Fruit fly (Drosophila melanogaster) whole organism, embryonic: ENCODE results near the gene Jhbp1.

ENCODE experiments used
- Bteb2 ChIP-seq: fragments of 200-800 bp; sonication (Bioruptor generic); optimal IDR thresholded peaks from 2 replicates; lab custom pipeline; 2016; ENCODE audit warnings: missing biosample characterization, missing genetic modification characterization
- CG10147 ChIP-seq: fragments of 200-800 bp; sonication (Bioruptor generic); optimal IDR thresholded peaks from 2 replicates; lab custom pipeline; 2019; ENCODE audit warnings: missing biosample characterization, mild to moderate bottlenecking, missing genetic modification characterization, moderate library complexity
- CG10979 ChIP-seq: fragments of 200-800 bp; sonication (Bioruptor generic); optimal IDR thresholded peaks from 2 replicates; lab custom pipeline; 2018; ENCODE audit warnings: missing biosample characterization, mild to moderate bottlenecking, missing genetic modification characterization, moderate library complexity
- CG11456 ChIP-seq: fragments of 200-800 bp; sonication (Bioruptor generic); IDR thresholded peaks from 3 replicates; pipeline ENCODE4 v1.3.6; 2022; ENCODE audit warnings: missing biosample characterization, missing genetic modification characterization
- CG11695 ChIP-seq: fragments of 200-800 bp; sonication (Bioruptor generic); IDR thresholded peaks from 3 replicates; pipeline ENCODE4 v1.3.6; 2022; ENCODE audit warnings: missing biosample characterization, missing genetic modification characterization
- CG11696 ChIP-seq: fragments of 200-800 bp; sonication (Bioruptor generic); IDR thresholded peaks from 2 replicates; pipeline ENCODE4 v1.3.6; 2022; ENCODE audit warnings: missing biosample characterization, missing genetic modification characterization
- CG12299 ChIP-seq: fragments of 200-800 bp; sonication (Bioruptor generic); optimal IDR thresholded peaks from 2 replicates; lab custom pipeline; 2018; ENCODE audit warnings: missing biosample characterization, mild to moderate bottlenecking, missing genetic modification characterization
- CG2116 ChIP-seq: fragments of 200-800 bp; sonication (Bioruptor generic); optimal IDR thresholded peaks from 3 replicates; lab custom pipeline; 2018; ENCODE audit warnings: missing biosample characterization, mild to moderate bottlenecking, missing genetic modification characterization
- CG2199 ChIP-seq: fragments of 200-800 bp; sonication (Bioruptor generic); IDR thresholded peaks from 3 replicates; pipeline ENCODE4 v1.3.6; 2022; ENCODE audit warnings: missing biosample characterization, missing genetic modification characterization
- CG30020 ChIP-seq: fragments of 200-800 bp; optimal IDR thresholded peaks from 2 replicates; lab custom pipeline; 2019; ENCODE audit warnings: missing biosample characterization, mild to moderate bottlenecking, missing genetic modification characterization, moderate library complexity
- CG31365 ChIP-seq: fragments of 200-800 bp; sonication (Bioruptor generic); optimal IDR thresholded peaks from 2 replicates; lab custom pipeline; 2018; ENCODE audit warnings: missing biosample characterization, mild to moderate bottlenecking, missing genetic modification characterization
- CG6683 ChIP-seq: fragments of 200-800 bp; sonication (Bioruptor generic); optimal IDR thresholded peaks from 2 replicates; lab custom pipeline; 2017; ENCODE audit warnings: missing biosample characterization, mild to moderate bottlenecking, missing genetic modification characterization, missing genetic modification reagents
- CG7963 ChIP-seq: fragments of 200-800 bp; sonication (Bioruptor generic); IDR thresholded peaks from 3 replicates; pipeline ENCODE4 v1.3.6; 2022; ENCODE audit warnings: missing biosample characterization, missing genetic modification characterization; ENCODE audit not compliant: partially characterized antibody
- CG8359 ChIP-seq: fragments of 200-800 bp; sonication (Bioruptor generic); optimal IDR thresholded peaks from 2 replicates; lab custom pipeline; 2017; ENCODE audit warnings: missing biosample characterization, mild to moderate bottlenecking, missing genetic modification characterization, borderline replicate concordance
- CTCF ChIP-seq: fragments of 200-800 bp; sonication (Bioruptor generic); optimal IDR thresholded peaks from 2 replicates; lab custom pipeline; 2017; ENCODE audit warnings: missing biosample characterization, mild to moderate bottlenecking, missing genetic modification characterization, moderate library complexity
- Dip2 ChIP-seq: fragments of 200-800 bp; sonication (Bioruptor generic); IDR thresholded peaks from 2 replicates; pipeline ENCODE4 v1.3.6; 2022; ENCODE audit warnings: missing biosample characterization, missing genetic modification characterization
- Drgx ChIP-seq: fragments of 200-800 bp; sonication (Bioruptor generic); IDR thresholded peaks from 2 replicates; pipeline ENCODE4 v1.3.6; 2022; ENCODE audit warnings: missing biosample characterization, missing genetic modification characterization
- Elba2 ChIP-seq: fragments of 200-800 bp; sonication (Bioruptor generic); optimal IDR thresholded peaks from 3 replicates; lab custom pipeline; 2016; ENCODE audit warnings: missing biosample characterization, missing genetic modification characterization
- Ets65A ChIP-seq: fragments of 200-800 bp; sonication (Bioruptor generic); peaks from one replicate; lab custom pipeline; 2016; ENCODE audit warnings: missing biosample characterization, missing genetic modification characterization
- HLH4C ChIP-seq: fragments of 200-800 bp; sonication (Bioruptor generic); IDR thresholded peaks from 3 replicates; pipeline ENCODE4 v1.3.6; 2022; ENCODE audit warnings: missing biosample characterization, missing genetic modification characterization; ENCODE audit not compliant: partially characterized antibody
- Lhr ChIP-seq: fragments of 200-800 bp; sonication (Bioruptor generic); optimal IDR thresholded peaks from 3 replicates; lab custom pipeline; 2017; ENCODE audit warnings: mild to moderate bottlenecking, missing biosample characterization, missing genetic modification reagents, missing genetic modification characterization
- Med ChIP-seq: fragments of 200-800 bp; sonication (Bioruptor generic); peaks from one replicate; lab custom pipeline; 2016; ENCODE audit warnings: missing biosample characterization, missing genetic modification characterization, mild to moderate bottlenecking, inconsistent platforms, moderate library complexity
- NFAT ChIP-seq: fragments of 200-800 bp; sonication (Bioruptor generic); IDR thresholded peaks from 2 replicates; pipeline ENCODE4 v1.3.6; 2022; ENCODE audit warnings: missing biosample characterization, missing genetic modification characterization
- Nf-YA ChIP-seq: fragments of 200-800 bp; sonication (Bioruptor generic); IDR thresholded peaks from 2 replicates; pipeline ENCODE4 v1.3.6; 2022; ENCODE audit warnings: missing biosample characterization, missing genetic modification characterization
- Nf-YC ChIP-seq: fragments of 200-800 bp; optimal IDR thresholded peaks from 3 replicates; lab custom pipeline; 2019; ENCODE audit warnings: missing biosample characterization, mild to moderate bottlenecking, missing genetic modification characterization, moderate library complexity
- Rfx ChIP-seq: fragments of 200-800 bp; sonication (Bioruptor generic); IDR thresholded peaks from 2 replicates; pipeline ENCODE4 v1.3.6; 2022; ENCODE audit warnings: missing biosample characterization, missing genetic modification characterization
- Six4 ChIP-seq: fragments of 200-800 bp; sonication (Bioruptor generic); optimal IDR thresholded peaks from 2 replicates; lab custom pipeline; 2016; ENCODE audit warnings: missing biosample characterization, missing genetic modification characterization
- Sox100B ChIP-seq: fragments of 200-800 bp; sonication (Bioruptor generic); optimal IDR thresholded peaks from 3 replicates; lab custom pipeline; 2018; ENCODE audit warnings: missing biosample characterization, mild to moderate bottlenecking, missing genetic modification characterization
- abd-A ChIP-seq: fragments of 200-800 bp; sonication (Bioruptor generic); optimal IDR thresholded peaks from 3 replicates; lab custom pipeline; 2019; ENCODE audit warnings: missing biosample characterization, mild to moderate bottlenecking, missing genetic modification characterization, moderate library complexity
- crol ChIP-seq: fragments of 200-800 bp; sonication (Bioruptor generic); IDR thresholded peaks from 2 replicates; pipeline ENCODE4 v1.3.6; 2022; ENCODE audit warnings: missing biosample characterization, missing genetic modification characterization
- dmrt11E ChIP-seq: fragments of 200-800 bp; sonication (Bioruptor generic); optimal IDR thresholded peaks from 3 replicates; lab custom pipeline; 2018; ENCODE audit warnings: missing biosample characterization, mild to moderate bottlenecking, missing genetic modification characterization, moderate library complexity
- fu2 ChIP-seq: fragments of 200-800 bp; sonication (Bioruptor generic); optimal IDR thresholded peaks from 2 replicates; lab custom pipeline; 2016; ENCODE audit warnings: missing biosample characterization, missing genetic modification characterization
- gro ChIP-seq: fragments of 200-800 bp; sonication (Bioruptor generic); optimal IDR thresholded peaks from 2 replicates; lab custom pipeline; 2016; ENCODE audit warnings: missing biosample characterization, missing genetic modification characterization
- hkb ChIP-seq, 2 experiments: fragments of 200-800 bp in 1 of 2; fragments of >200 bp in 1 of 2; sonication (Bioruptor generic) in 1 of 2; IDR thresholded peaks in 1 of 2; optimal IDR thresholded peaks in 1 of 2; 2 replicates each; pipeline versions ENCODE4 v1.3.6 to Lab custom; 2017 to 2022; ENCODE audit warnings: missing biosample characterization in 1 of 2, missing genetic modification characterization in 1 of 2
- insv ChIP-seq, 2 experiments: fragments of 200-800 bp; sonication (Bioruptor generic); optimal IDR thresholded peaks; 3 replicates each; lab custom pipeline; 2016 to 2018; ENCODE audit warnings: missing biosample characterization in 2 of 2, missing genetic modification characterization in 2 of 2
- kay ChIP-seq: fragments of 200-800 bp; sonication (Bioruptor generic); optimal IDR thresholded peaks from 2 replicates; lab custom pipeline; 2016; ENCODE audit warnings: missing biosample characterization, missing genetic modification characterization
- lilli ChIP-seq: fragments of 200-800 bp; sonication (Bioruptor generic); optimal IDR thresholded peaks from 3 replicates; lab custom pipeline; 2016; ENCODE audit warnings: missing biosample characterization, missing genetic modification characterization
- nmo ChIP-seq: fragments of 200-800 bp; sonication (Bioruptor generic); optimal IDR thresholded peaks from 2 replicates; lab custom pipeline; 2018; ENCODE audit warnings: missing biosample characterization, mild to moderate bottlenecking, missing genetic modification characterization, moderate library complexity
- oc ChIP-seq: fragments of 200-800 bp; sonication (Bioruptor generic); optimal IDR thresholded peaks from 2 replicates; lab custom pipeline; 2018; ENCODE audit warnings: missing biosample characterization, mild to moderate bottlenecking, missing genetic modification characterization, moderate library complexity
- p53 ChIP-seq: fragments of 200-800 bp; sonication (Bioruptor generic); optimal IDR thresholded peaks from 2 replicates; lab custom pipeline; 2016; ENCODE audit warnings: missing biosample characterization, missing genetic modification characterization
- pho ChIP-seq: fragments of 200-800 bp; sonication (Bioruptor generic); optimal IDR thresholded peaks from 2 replicates; lab custom pipeline; 2016; ENCODE audit warnings: missing biosample characterization, missing genetic modification characterization
- pita ChIP-seq: fragments of 200-800 bp; sonication (Bioruptor generic); optimal IDR thresholded peaks from 2 replicates; lab custom pipeline; 2017; ENCODE audit warnings: missing biosample characterization, mild to moderate bottlenecking, missing genetic modification characterization
- sd ChIP-seq: fragments of 200-800 bp; sonication (Bioruptor generic); optimal IDR thresholded peaks from 3 replicates; lab custom pipeline; 2018; ENCODE audit warnings: missing biosample characterization, mild to moderate bottlenecking, missing genetic modification characterization, moderate library complexity
- sens ChIP-seq: fragments of 200-800 bp; sonication (Bioruptor generic); peaks from one replicate; lab custom pipeline; 2016; ENCODE audit warnings: missing biosample characterization, missing genetic modification characterization
- slou ChIP-seq: fragments of 200-800 bp; sonication (Bioruptor generic); optimal IDR thresholded peaks from 3 replicates; lab custom pipeline; 2016; ENCODE audit warnings: missing biosample characterization, missing genetic modification characterization
- trem ChIP-seq: fragments of 200-800 bp; optimal IDR thresholded peaks from 3 replicates; lab custom pipeline; 2019; ENCODE audit warnings: missing biosample characterization, mild to moderate bottlenecking, missing genetic modification characterization, moderate library complexity
- vnd ChIP-seq: fragments of 200-800 bp; sonication (Bioruptor generic); IDR thresholded peaks from 3 replicates; pipeline ENCODE4 v1.3.6; 2022; ENCODE audit warnings: missing biosample characterization, missing genetic modification characterization; ENCODE audit not compliant: partially characterized antibody
- z ChIP-seq: fragments of 200-800 bp; sonication (Bioruptor generic); IDR thresholded peaks from 3 replicates; pipeline ENCODE4 v1.3.6; 2022; ENCODE audit warnings: missing biosample characterization, missing genetic modification characterization

The Jhbp1 gene

DNA sequence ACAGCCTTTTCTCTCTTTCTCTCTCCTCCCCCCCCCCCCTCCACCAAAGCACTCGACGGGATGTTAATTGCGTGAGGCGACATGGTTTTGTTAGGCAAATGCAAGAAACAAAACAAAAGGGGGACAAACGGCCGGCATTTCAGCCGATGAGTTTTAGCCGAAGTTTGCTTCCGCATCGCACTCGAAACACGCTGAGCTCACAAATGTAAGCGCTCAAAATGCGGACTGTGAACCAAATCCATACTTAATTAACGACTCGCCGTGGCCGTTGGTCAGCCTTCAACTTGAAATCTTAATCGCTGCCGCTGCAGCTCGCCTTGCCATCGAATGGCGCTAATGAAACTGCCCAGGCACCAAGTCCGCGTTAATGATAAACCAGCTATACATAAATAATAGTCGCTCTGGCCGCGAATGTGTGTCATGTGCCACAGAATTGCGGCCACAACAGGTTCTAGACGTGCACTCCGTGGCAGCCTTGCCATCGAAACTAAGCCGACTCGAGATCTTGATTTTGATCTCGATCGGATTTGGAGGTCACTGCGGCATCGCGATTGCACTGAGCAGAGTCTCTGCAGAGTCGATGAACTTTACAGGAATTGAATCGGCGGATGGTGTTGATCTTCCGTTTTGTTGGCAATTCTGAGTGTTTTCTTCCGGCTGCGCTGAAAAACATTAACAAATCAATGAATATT, 1.1 kb downstream of the Jhbp1 start (continued):
- no peak for TF ChIP-seq gro (GFP tag; lab: Kevin White, UChicago)
- no peak for TF ChIP-seq CG2116 (GFP tag; lab: Kevin White, UChicago)
- 0 out of 3 replicates have a peak, but pooled peaks have one; percentile 14 for TF ChIP-seq CG2199
- no peak for TF ChIP-seq CG7963 (GFP tag; lab: Robert Waterston, UW)
- TF ChIP-seq CG12299, result no peak
- TF ChIP-seq Elba2, result no peak
- no peak for TF ChIP-seq CG30020
- no peak for TF ChIP-seq lilli (GFP tag; lab: Kevin White, UChicago)
- peak; percentile 43 for TF ChIP-seq abd-A
- TF ChIP-seq pita, result no peak
- TF ChIP-seq CG8359 (GFP tag; lab: Kevin White, UChicago), result no peak
- TF ChIP-seq pho (GFP tag; lab: Kevin White, UChicago), result no peak
- TF ChIP-seq slou (GFP tag; lab: Kevin White, UChicago), result no peak
- no peak for TF ChIP-seq NFAT
- no peak for TF ChIP-seq vnd (GFP tag; lab: Robert Waterston, UW)
- peak; percentile 26; the same call in 1 of the 2 replicates for TF ChIP-seq crol (GFP tag; lab: Robert Waterston, UW)
- TF ChIP-seq z, result peak; percentile 69; the same call in 1 of the 3 replicates
- TF ChIP-seq Nf-YC, result no peak
- TF ChIP-seq Nf-YA (GFP tag; lab: Robert Waterston, UW), result no peak
- TF ChIP-seq p53, result no peak
- no peak for TF ChIP-seq CG6683
- peak; percentile 41 for TF ChIP-seq oc (tag; lab: Kevin White, UChicago)

DNA sequence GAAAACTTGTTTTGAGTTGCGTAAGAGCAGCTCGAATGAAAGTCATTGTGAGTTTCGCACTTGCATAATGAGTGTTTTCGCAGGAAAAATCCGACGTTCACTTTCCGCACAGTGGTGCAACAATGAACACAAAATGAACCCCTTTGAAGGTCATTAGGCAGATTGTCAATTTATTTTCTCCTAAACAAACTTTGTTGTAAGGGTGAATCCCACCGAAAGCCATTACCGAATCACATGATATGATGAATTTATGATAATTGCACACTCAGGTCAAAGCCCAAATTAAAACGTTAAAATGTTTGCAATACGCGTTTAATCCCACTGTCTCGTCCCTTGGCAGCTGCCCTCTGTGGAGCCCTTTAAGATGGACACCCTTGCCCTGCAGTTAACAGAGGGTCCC, 2.0 kb downstream of the Jhbp1 start:
- TF ChIP-seq Six4 (no peak), CG10147 (GFP tag; lab: Kevin White, UChicago) (no peak), sens (GFP tag; lab: Kevin White, UChicago) (peak; percentile 46), CG11695 (GFP tag; lab: Robert Waterston, UW) (0 out of 3 replicates have a peak, but pooled peaks have one; percentile 12), Ets65A (no peak), hkb (optimal IDR thresholded peaks at IDR 0.05; lab: Kevin White, UChicago) (no peak), hkb (GFP tag; IDR thresholded peaks at IDR 0.05; lab: Robert Waterston, UW) (0 out of 2 replicates have a peak, but pooled peaks have one; percentile 18), Drgx (0 out of 2 replicates have a peak, but pooled peaks have one; percentile 17), Med (GFP tag; lab: Kevin White, UChicago) (peak; percentile 35), CG11456 (0 out of 3 replicates have a peak, but pooled peaks have one; percentile 51)

DNA sequence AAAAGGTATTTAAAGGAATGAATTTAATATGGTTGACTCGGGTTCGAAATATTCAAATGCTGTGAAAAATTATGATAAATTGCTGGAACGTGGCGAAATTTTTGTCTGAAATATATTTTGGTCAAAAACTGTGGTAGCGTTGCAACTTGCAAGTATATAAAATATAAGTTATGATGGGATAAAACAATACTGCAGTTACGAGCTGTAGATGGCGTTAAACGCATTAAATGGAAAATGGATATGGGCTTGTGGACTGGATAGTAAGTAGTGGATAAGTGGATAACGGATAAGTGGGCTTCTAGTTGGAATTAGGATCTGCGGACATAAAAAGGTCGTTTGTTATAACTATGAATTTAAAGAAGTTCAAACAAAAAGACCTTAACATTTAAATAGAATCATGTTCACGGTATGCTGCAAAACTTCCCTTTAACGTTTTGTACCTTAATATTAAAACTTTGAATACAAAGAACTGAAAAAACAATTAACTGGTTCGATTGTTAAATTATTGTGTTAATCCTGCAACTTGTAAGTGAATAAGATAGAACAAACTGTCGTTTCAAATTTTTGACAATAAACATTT, 4.0 kb downstream of the Jhbp1 start:
- TF ChIP-seq sd (tag; lab: Kevin White, UChicago), result no peak
- TF ChIP-seq CG31365, result peak; percentile 87
- TF ChIP-seq Sox100B, result no peak
- no peak for TF ChIP-seq Lhr (GFP tag; lab: Kevin White, UChicago)
- TF ChIP-seq Rfx (GFP tag; lab: Robert Waterston, UW), result no peak
- TF ChIP-seq dmrt11E (tag; lab: Kevin White, UChicago), result peak; percentile 21
- no peak for TF ChIP-seq nmo (GFP tag; lab: Kevin White, UChicago)
- peak; percentile 39 for TF ChIP-seq trem (tag; lab: Kevin White, UChicago)
- peak; percentile 23 for TF ChIP-seq sens (GFP tag; lab: Kevin White, UChicago)
- no peak for TF ChIP-seq Bteb2 (GFP tag; lab: Kevin White, UChicago)
- peak; percentile 88 for TF ChIP-seq CG2199
- TF ChIP-seq pita, result peak; percentile 63
- no peak for TF ChIP-seq kay
- TF ChIP-seq CG10979 (tag; lab: Kevin White, UChicago), result peak; percentile 7
- peak; percentile 92 for TF ChIP-seq CTCF (GFP tag; lab: Kevin White, UChicago)
- TF ChIP-seq fu2 (GFP tag; lab: Kevin White, UChicago), result no peak
- no peak for TF ChIP-seq HLH4C (GFP tag; lab: Robert Waterston, UW)
- 0 out of 2 replicates have a peak, but pooled peaks have one; percentile 12 for TF ChIP-seq CG11696 (GFP tag; lab: Robert Waterston, UW)
- peak; percentile 87 for TF ChIP-seq Dip2
- peak; percentile 74 to 97 for TF ChIP-seq insv (GFP tag; optimal IDR thresholded peaks at IDR 0.05; lab: Kevin White, UChicago)
